Fruit fly (Drosophila melanogaster) whole organism, adult: Measurements from ENCODE around the gene MBD-like.

Experiments
- CG11617 ChIP-seq: fragments of 200-800 bp; sonication (Bioruptor generic); optimal IDR thresholded peaks from 2 replicates; lab custom pipeline; 2017; ENCODE audit warnings: mild to moderate bottlenecking, missing biosample characterization, missing genetic modification reagents, missing genetic modification characterization
- CG12768 ChIP-seq: fragments of 200-800 bp; sonication (Bioruptor generic); optimal IDR thresholded peaks from 2 replicates; lab custom pipeline; 2017; ENCODE audit warnings: missing biosample characterization, missing genetic modification characterization, mild to moderate bottlenecking, moderate library complexity, missing genetic modification reagents
- CG1620 ChIP-seq: fragments of 200-800 bp; sonication (Bioruptor generic); optimal IDR thresholded peaks from 2 replicates; lab custom pipeline; 2016; ENCODE audit warnings: missing biosample characterization, missing genetic modification characterization
- CG33017 ChIP-seq: fragments of 200-800 bp; sonication (Bioruptor generic); optimal IDR thresholded peaks from 2 replicates; lab custom pipeline; 2018; ENCODE audit warnings: missing biosample characterization, mild to moderate bottlenecking, missing genetic modification characterization, moderate library complexity
- CG7101 ChIP-seq: fragments of 200-800 bp; sonication (Bioruptor generic); optimal IDR thresholded peaks from 2 replicates; lab custom pipeline; 2018; ENCODE audit warnings: missing biosample characterization, mild to moderate bottlenecking, missing genetic modification characterization, moderate library complexity
- Clk ChIP-seq: fragments of 200-800 bp; sonication (Bioruptor generic); optimal IDR thresholded peaks from 2 replicates; lab custom pipeline; 2017; ENCODE audit warnings: missing biosample characterization, missing genetic modification characterization
- Crg-1 ChIP-seq: fragments of 200-800 bp; sonication (Bioruptor generic); optimal IDR thresholded peaks from 2 replicates; lab custom pipeline; 2016; ENCODE audit warnings: missing biosample characterization, missing genetic modification characterization
- Hr96 ChIP-seq: fragments of 200-800 bp; sonication (Bioruptor generic); optimal IDR thresholded peaks from 2 replicates; lab custom pipeline; 2016; ENCODE audit warnings: missing biosample characterization, missing genetic modification characterization
- Mnt ChIP-seq: fragments of 200-800 bp; sonication (Bioruptor generic); optimal IDR thresholded peaks from 2 replicates; lab custom pipeline; 2016; ENCODE audit warnings: missing biosample characterization, mild to moderate bottlenecking, missing genetic modification characterization
- bab1 ChIP-seq: fragments of 200-800 bp; sonication (Bioruptor generic); optimal IDR thresholded peaks from 3 replicates; lab custom pipeline; 2019; ENCODE audit warnings: missing biosample characterization, mild to moderate bottlenecking, missing genetic modification characterization, moderate library complexity
- cic ChIP-seq: fragments of 200-800 bp; sonication (Bioruptor generic); optimal IDR thresholded peaks from 2 replicates; lab custom pipeline; 2017; ENCODE audit warnings: missing biosample characterization, mild to moderate bottlenecking, missing genetic modification characterization, moderate library complexity
- cnc ChIP-seq, 2 experiments: fragments of >200 bp; optimal IDR thresholded peaks; 2 replicates each; lab custom pipeline; 2017
- kay ChIP-seq: fragments of 200-800 bp; sonication (Bioruptor generic); peaks from one replicate; lab custom pipeline; 2016; ENCODE audit warnings: missing biosample characterization, missing genetic modification characterization, borderline replicate concordance
- ovo ChIP-seq: fragments of 200-800 bp; sonication (Bioruptor generic); optimal IDR thresholded peaks from 2 replicates; lab custom pipeline; 2016; ENCODE audit warnings: missing biosample characterization, missing genetic modification characterization

DNA sequence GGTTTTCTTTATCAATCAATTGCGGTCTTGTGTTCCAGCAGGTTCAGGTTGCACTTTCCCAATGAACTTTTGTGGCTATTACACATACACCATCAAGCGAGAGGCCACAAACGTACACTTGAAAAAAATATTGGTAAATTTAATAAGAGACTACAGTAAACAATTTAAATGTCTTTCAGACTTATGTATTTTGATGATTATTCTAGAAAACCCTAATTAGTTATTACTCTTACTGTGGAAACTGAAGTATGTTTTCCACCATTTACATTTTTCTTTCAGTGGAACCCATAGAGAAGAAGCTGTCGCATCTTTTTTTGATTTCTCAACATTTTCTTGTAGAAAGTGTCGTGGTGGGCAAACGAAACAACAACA, 25.4 kb upstream of the MBD-like start:
- peak; percentile 12 for TF ChIP-seq bab1
- no peak for TF ChIP-seq CG12768
- peak; percentile 46 for TF ChIP-seq CG33017 (tag; lab: Kevin White, UChicago)
- peak; percentile 26 for TF ChIP-seq CG1620 (GFP tag; lab: Kevin White, UChicago)
- TF ChIP-seq ovo (GFP tag; lab: Kevin White, UChicago), result no peak
- no peak for TF ChIP-seq cic (GFP tag; lab: Kevin White, UChicago)
- TF ChIP-seq CG11617 (GFP tag; lab: Kevin White, UChicago), result peak; percentile 43
- peak; percentile 70 for TF ChIP-seq CG7101 (tag; lab: Kevin White, UChicago)
- no peak for TF ChIP-seq cnc (optimal IDR thresholded peaks at IDR 0.05; lab: Kevin White, UChicago)
- no peak for TF ChIP-seq Clk (GFP tag; lab: Kevin White, UChicago)
- TF ChIP-seq kay (GFP tag; lab: Kevin White, UChicago), result no peak
- no peak for TF ChIP-seq Mnt (GFP tag; lab: Kevin White, UChicago)
- TF ChIP-seq Hr96 (GFP tag; lab: Kevin White, UChicago), result no peak
- no peak for TF ChIP-seq Crg-1 (GFP tag; lab: Kevin White, UChicago)
